Worm (Caenorhabditis elegans) whole organism, L1 larva: Measurements from ENCODE around the gene F35H10.6.

Source experiments
- F16B12.6 ChIP-seq: fragments of 150-350 bp; optimal IDR thresholded peaks from 2 replicates; lab custom pipeline; 2014; ENCODE audit warnings: missing biosample characterization, missing genetic modification characterization
- Y116A8C.19 ChIP-seq: sonication (generic microtip); optimal IDR thresholded peaks from 2 replicates; lab custom pipeline; 2016; ENCODE audit warnings: missing compliant biosample characterization, missing genetic modification characterization, borderline replicate concordance
- aly-2 ChIP-seq: fragments of 150-350 bp; optimal IDR thresholded peaks from 2 replicates; lab custom pipeline; 2014; ENCODE audit warnings: missing biosample characterization, missing genetic modification characterization
- blmp-1 ChIP-seq: fragments of 150-350 bp; optimal IDR thresholded peaks from 2 replicates; lab custom pipeline; 2014; ENCODE audit warnings: missing biosample characterization, missing genetic modification characterization
- ceh-63 ChIP-seq: fragments of 200-800 bp; sonication (Bioruptor generic); optimal IDR thresholded peaks from 2 replicates; lab custom pipeline; 2018; ENCODE audit warnings: mild to moderate bottlenecking, missing genetic modification characterization, missing compliant biosample characterization
- ceh-8 ChIP-seq: fragments of 200-800 bp; sonication (Bioruptor generic); optimal IDR thresholded peaks from 2 replicates; lab custom pipeline; 2018; ENCODE audit warnings: mild to moderate bottlenecking, missing genetic modification characterization, moderate library complexity, missing compliant biosample characterization
- dsc-1 ChIP-seq: sonication (generic microtip); optimal IDR thresholded peaks from 2 replicates; lab custom pipeline; 2016; ENCODE audit warnings: mild to moderate bottlenecking, missing genetic modification characterization, missing compliant biosample characterization
- efl-1 ChIP-seq, 4 experiments: fragments of 150-350 bp; optimal IDR thresholded peaks in 3 of 4; peaks in 1 of 4; 1 replicate in 1 of 4; 2 replicates in 3 of 4; lab custom pipeline; 2014; ENCODE audit warnings: missing biosample characterization in 2 of 4, missing genetic modification characterization in 2 of 4, missing genetic modification reagents in 2 of 4
- efl-3 ChIP-seq: fragments of 200-800 bp; sonication (Bioruptor generic); optimal IDR thresholded peaks from 2 replicates; lab custom pipeline; 2018; ENCODE audit warnings: mild to moderate bottlenecking, missing genetic modification characterization, missing compliant biosample characterization
- elt-3 ChIP-seq, 6 experiments: fragments of 150-350 bp in 1 of 6; sonication (generic microtip); optimal IDR thresholded peaks; 2 replicates each; lab custom pipeline; 2017 to 2018; ENCODE audit warnings: missing biosample characterization in 6 of 6, missing genetic modification characterization in 6 of 6, inconsistent platforms in 1 of 6
- fkh-10 ChIP-seq: sonication (generic microtip); optimal IDR thresholded peaks from 2 replicates; lab custom pipeline; 2017; ENCODE audit warnings: missing biosample characterization, missing genetic modification reagents, missing genetic modification characterization
- fos-1 ChIP-seq: fragments of 150-350 bp; optimal IDR thresholded peaks from 2 replicates; lab custom pipeline; 2014; ENCODE audit warnings: missing biosample characterization, missing genetic modification characterization
- hlh-17 ChIP-seq: fragments of 200-800 bp; sonication (Bioruptor generic); optimal IDR thresholded peaks from 2 replicates; lab custom pipeline; 2018; ENCODE audit warnings: missing genetic modification characterization, mild to moderate bottlenecking, missing compliant biosample characterization, moderate library complexity, borderline replicate concordance
- irx-1 ChIP-seq: sonication (generic microtip); optimal IDR thresholded peaks from 2 replicates; lab custom pipeline; 2016; ENCODE audit warnings: missing genetic modification characterization, missing compliant biosample characterization
- isw-1 ChIP-seq: fragments of 200-800 bp; sonication (Bioruptor generic); IDR thresholded peaks from 2 replicates; pipeline ENCODE4 v1.3.6; 2022; ENCODE audit warnings: missing genetic modification characterization, missing compliant biosample characterization
- jun-1 ChIP-seq: fragments of 150-350 bp; optimal IDR thresholded peaks from 2 replicates; lab custom pipeline; 2014; ENCODE audit warnings: missing biosample characterization, missing genetic modification reagents, missing genetic modification characterization
- lin-14 ChIP-seq: fragments of 200-800 bp; sonication (Bioruptor generic); optimal IDR thresholded peaks from 2 replicates; lab custom pipeline; 2018; ENCODE audit warnings: mild to moderate bottlenecking, missing genetic modification characterization, moderate library complexity, missing compliant biosample characterization
- lir-3 ChIP-seq: sonication (generic microtip); optimal IDR thresholded peaks from 2 replicates; lab custom pipeline; 2016; ENCODE audit warnings: mild to moderate bottlenecking, missing genetic modification characterization, moderate library complexity, missing compliant biosample characterization; ENCODE audit not compliant: poor library complexity
- mab-9 ChIP-seq: fragments of 200-800 bp; sonication (Bioruptor generic); IDR thresholded peaks from 2 replicates; pipeline ENCODE4 v1.3.6; 2022; ENCODE audit warnings: missing genetic modification reagents, missing genetic modification characterization, missing compliant biosample characterization
- mdl-1 ChIP-seq, 2 experiments: fragments of 150-350 bp; optimal IDR thresholded peaks; 2 replicates each; lab custom pipeline; 2014 to 2017; ENCODE audit warnings: missing biosample characterization in 2 of 2, missing genetic modification characterization in 2 of 2, inconsistent platforms in 1 of 2
- nhr-12 ChIP-seq: sonication (generic microtip); optimal IDR thresholded peaks from 2 replicates; lab custom pipeline; 2017; ENCODE audit warnings: missing biosample characterization, missing genetic modification characterization
- nhr-20 ChIP-seq: sonication (generic microtip); optimal IDR thresholded peaks from 2 replicates; lab custom pipeline; 2016; ENCODE audit warnings: mild to moderate bottlenecking, missing genetic modification characterization, missing compliant biosample characterization
- nhr-47 ChIP-seq: sonication (generic microtip); optimal IDR thresholded peaks from 2 replicates; lab custom pipeline; 2016; ENCODE audit warnings: mild to moderate bottlenecking, missing genetic modification characterization, moderate library complexity, missing compliant biosample characterization
- nhr-85 ChIP-seq: sonication (generic microtip); peaks from one replicate; lab custom pipeline; 2016; ENCODE audit warnings: missing genetic modification characterization, inconsistent platforms, missing compliant biosample characterization
- nhr-90 ChIP-seq: sonication (generic microtip); optimal IDR thresholded peaks from 2 replicates; lab custom pipeline; 2016; ENCODE audit warnings: mild to moderate bottlenecking, missing genetic modification characterization, missing compliant biosample characterization; ENCODE audit not compliant: poor library complexity
- rnt-1 ChIP-seq: sonication (generic microtip); optimal IDR thresholded peaks from 2 replicates; lab custom pipeline; 2016; ENCODE audit warnings: mild to moderate bottlenecking, missing genetic modification characterization, moderate library complexity, missing compliant biosample characterization
- skn-1 ChIP-seq: fragments of 150-350 bp; optimal IDR thresholded peaks from 2 replicates; lab custom pipeline; 2014; ENCODE audit warnings: missing biosample characterization, missing genetic modification characterization
- snu-23 ChIP-seq: sonication (generic microtip); optimal IDR thresholded peaks from 2 replicates; lab custom pipeline; 2016; ENCODE audit warnings: missing genetic modification characterization, missing compliant biosample characterization
- sox-4 ChIP-seq: sonication (generic microtip); optimal IDR thresholded peaks from 2 replicates; lab custom pipeline; 2016; ENCODE audit warnings: missing genetic modification characterization, missing compliant biosample characterization
- swsn-7 ChIP-seq: sonication (generic microtip); optimal IDR thresholded peaks from 2 replicates; lab custom pipeline; 2016; ENCODE audit warnings: missing genetic modification characterization, missing compliant biosample characterization
- tbx-2 ChIP-seq: sonication (generic microtip); optimal IDR thresholded peaks from 2 replicates; lab custom pipeline; 2016; ENCODE audit warnings: missing genetic modification characterization, missing compliant biosample characterization
- unc-86 ChIP-seq: sonication (generic microtip); optimal IDR thresholded peaks from 2 replicates; lab custom pipeline; 2016; ENCODE audit warnings: missing genetic modification characterization, missing compliant biosample characterization
- vab-15 ChIP-seq: sonication (generic microtip); optimal IDR thresholded peaks from 2 replicates; lab custom pipeline; 2017; ENCODE audit warnings: missing genotype, mild to moderate bottlenecking, missing genetic modification characterization, missing compliant biosample characterization
- xbp-1 ChIP-seq: sonication (generic microtip); optimal IDR thresholded peaks from 2 replicates; lab custom pipeline; 2016; ENCODE audit warnings: missing genetic modification characterization, missing compliant biosample characterization
- zag-1 ChIP-seq: fragments of 150-350 bp; optimal IDR thresholded peaks from 2 replicates; lab custom pipeline; 2014; ENCODE audit warnings: missing biosample characterization, missing genetic modification characterization
- ztf-11 ChIP-seq, 2 experiments: sonication (generic microtip); optimal IDR thresholded peaks; 2 replicates each; lab custom pipeline; 2016 to 2017; ENCODE audit warnings: missing genetic modification characterization in 2 of 2, missing biosample characterization in 1 of 2, missing compliant biosample characterization in 1 of 2

F35H10.6 gene

DNA sequence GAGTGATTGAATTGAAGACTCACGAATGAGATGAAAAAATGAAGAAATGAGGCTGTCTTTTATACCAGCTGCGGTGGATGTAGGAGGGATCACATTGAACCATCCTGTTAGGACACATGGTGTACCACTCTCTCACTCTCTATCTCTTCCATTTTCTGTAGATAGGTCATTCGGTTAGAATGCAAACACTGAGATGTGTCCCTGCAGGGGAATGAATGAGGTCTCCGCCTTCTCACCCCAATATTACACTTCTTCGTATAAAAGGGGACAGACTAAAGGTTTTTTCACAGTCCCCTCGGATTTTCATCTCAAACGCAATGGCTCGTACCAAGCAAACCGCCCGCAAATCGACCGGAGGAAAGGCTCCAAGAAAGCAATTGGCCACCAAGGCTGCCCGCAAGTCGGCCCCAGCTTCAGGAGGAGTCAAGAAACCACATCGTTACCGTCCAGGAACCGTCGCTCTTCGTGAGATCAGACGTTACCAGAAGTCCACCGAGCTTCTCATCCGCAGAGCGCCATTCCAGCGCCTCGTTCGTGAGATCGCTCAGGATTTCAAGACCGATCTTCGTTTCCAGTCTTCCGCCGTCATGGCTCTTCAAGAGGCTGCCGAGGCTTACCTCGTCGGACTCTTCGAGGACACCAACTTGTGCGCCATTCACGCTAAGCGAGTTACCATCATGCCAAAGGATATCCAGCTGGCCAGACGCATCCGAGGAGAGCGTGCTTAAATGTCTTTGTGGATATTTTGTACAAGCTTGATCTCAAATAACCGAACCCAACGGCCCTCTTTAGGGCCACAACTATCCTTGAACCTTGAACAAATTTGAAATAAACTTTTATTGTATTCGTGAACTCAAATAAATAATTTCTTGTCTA lies 34.5 kb downstream of the F35H10.6 start, which contains the start of gene his-32 (continued):
- no peak for TF ChIP-seq aly-2 (tag; lab: Kevin White, UChicago)
- peak; percentile 81 for TF ChIP-seq nhr-85 (tag; lab: Kevin White, UChicago)
- peak; percentile 59 for TF ChIP-seq nhr-20
- TF ChIP-seq F16B12.6 = no peak
- no peak for TF ChIP-seq fkh-10 (GFP tag; lab: Kevin White, UChicago)
- TF ChIP-seq unc-86 = peak; percentile 75
- peak; percentile 60 to 97 for TF ChIP-seq ztf-11 (tag; optimal IDR thresholded peaks at IDR 0.05; lab: Kevin White, UChicago)
- no peak for TF ChIP-seq fos-1 (tag; lab: Kevin White, UChicago)
- TF ChIP-seq ceh-8 (GFP tag; lab: Kevin White, UChicago) = no peak
- peak; percentile 39 for TF ChIP-seq xbp-1 (tag; lab: Kevin White, UChicago)
- peak; percentile 68 for TF ChIP-seq snu-23 (GFP tag; lab: Kevin White, UChicago)
- TF ChIP-seq sox-4 (tag; lab: Kevin White, UChicago) = no peak
- TF ChIP-seq efl-3 (GFP tag; lab: Kevin White, UChicago) = peak; percentile 82
- peak; percentile 79 for TF ChIP-seq swsn-7 (tag; lab: Kevin White, UChicago)
- TF ChIP-seq irx-1 = no peak
- TF ChIP-seq lin-14 = peak; percentile 75
- no peak for TF ChIP-seq vab-15 (tag; lab: Kevin White, UChicago)
- TF ChIP-seq jun-1 (tag; lab: Kevin White, UChicago) = no peak

DNA sequence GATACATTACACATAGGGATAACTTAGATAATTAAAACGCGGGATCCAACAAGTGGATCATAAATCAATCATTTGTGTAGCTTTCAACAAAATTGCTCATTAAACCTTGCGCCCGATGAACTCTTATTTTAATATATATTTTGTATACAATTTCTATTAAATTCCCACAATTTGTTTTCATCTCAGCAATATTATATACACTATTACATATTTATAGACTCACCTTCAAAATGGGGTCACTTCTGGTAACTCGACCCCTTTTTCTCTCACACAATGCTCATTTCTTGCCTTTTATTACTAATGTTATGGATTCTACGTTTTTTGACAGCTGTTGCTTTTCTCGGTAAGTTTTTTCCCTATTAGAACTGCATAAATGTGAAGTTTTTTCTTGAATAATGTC lies 39.9 kb downstream of the F35H10.6 start, which contains the start of gene lgc-6:
Gene lgc-6, plus strand, starts transcription at position 301 of the 400 bp plus-strand sequence.
- TF ChIP-seq rnt-1 (tag; lab: Kevin White, UChicago) (no peak), skn-1 (tag; lab: Kevin White, UChicago) (no peak), nhr-90 (tag; lab: Kevin White, UChicago) (no peak)

- TF ChIP-seq isw-1 (GFP tag; lab: Robert Waterston, UW) = no peak
- no peak for TF ChIP-seq xbp-1 (tag; lab: Kevin White, UChicago)
- no peak for TF ChIP-seq sox-4 (tag; lab: Kevin White, UChicago)
- TF ChIP-seq elt-3 (tag; optimal IDR thresholded peaks at IDR 0.05; lab: Kevin White, UChicago) = no peak
- TF ChIP-seq nhr-12 (tag; lab: Kevin White, UChicago) = no peak
- TF ChIP-seq aly-2 (tag; lab: Kevin White, UChicago) = no peak
- no peak for TF ChIP-seq mdl-1 (tag; optimal IDR thresholded peaks at IDR 0.05; lab: Kevin White, UChicago)
- TF ChIP-seq zag-1 (tag; lab: Kevin White, UChicago) = no peak
- no peak for TF ChIP-seq efl-1 (optimal IDR thresholded peaks at IDR 0.05; lab: Kevin White, UChicago)
- TF ChIP-seq efl-1 (GFP tag; optimal IDR thresholded peaks at IDR 0.05 in 1 of 2; lab: Kevin White, UChicago) = no peak
- no peak for TF ChIP-seq mab-9 (GFP tag; lab: Robert Waterston, UW)
- no peak for TF ChIP-seq hlh-17 (GFP tag; lab: Kevin White, UChicago)
- no peak for TF ChIP-seq dsc-1 (tag; lab: Kevin White, UChicago)
- TF ChIP-seq tbx-2 (tag; lab: Kevin White, UChicago) = no peak
- TF ChIP-seq Y116A8C.19 (tag; lab: Kevin White, UChicago) = no peak
- TF ChIP-seq lir-3 = no peak
- TF ChIP-seq nhr-90 (tag; lab: Kevin White, UChicago) = no peak
These were observed 42.6 kb downstream of the F35H10.6 start, which contains the start of gene lgc-5 for ce11 chrIV:8342385-8342784. Gene lgc-5 (plus strand): TSS chrIV:8342685.

- TF ChIP-seq unc-86 = no peak
- TF ChIP-seq efl-3 (GFP tag; lab: Kevin White, UChicago) = no peak
- no peak for TF ChIP-seq hlh-17 (GFP tag; lab: Kevin White, UChicago)
- no peak for TF ChIP-seq blmp-1
- no peak for TF ChIP-seq elt-3 (tag; optimal IDR thresholded peaks at IDR 0.05; lab: Kevin White, UChicago)
- no peak for TF ChIP-seq ceh-63 (GFP tag; lab: Kevin White, UChicago)
- no peak for TF ChIP-seq nhr-47 (tag; lab: Kevin White, UChicago)
- no peak for TF ChIP-seq aly-2 (tag; lab: Kevin White, UChicago)
- TF ChIP-seq ceh-8 (GFP tag; lab: Kevin White, UChicago) = no peak
- TF ChIP-seq, all 84 proteins: peak for 0
These were observed 45.8 kb downstream of the F35H10.6 start, which contains the start of gene F17E9.5 for ce11 chrIV:8345518-8345917. Gene F17E9.5 (plus strand): TSS chrIV:8345818.
